Fruit fly (Drosophila melanogaster): Measurements from ENCODE around the gene CG9588.

DNA sequence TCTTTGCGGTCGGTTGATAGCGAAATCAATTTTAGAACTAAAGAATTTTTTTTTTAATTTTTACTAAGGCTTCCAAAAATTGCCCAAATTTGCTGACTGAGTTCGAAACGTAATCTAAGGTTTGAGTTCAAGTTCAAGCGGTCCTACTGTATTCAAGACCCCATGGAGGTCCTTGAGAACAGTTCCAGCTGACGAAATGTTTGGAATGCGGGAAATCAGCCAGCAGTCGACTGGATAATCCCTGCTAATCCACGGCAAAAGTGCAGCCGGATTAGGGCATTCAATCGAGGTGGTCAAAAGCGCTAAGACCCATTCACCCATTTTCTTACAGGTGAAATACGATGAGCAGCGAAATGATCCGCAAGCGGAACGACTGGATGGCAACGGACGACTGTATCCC, 24.3 kb upstream of the CG9588 start, which contains the start of gene f-cup:
- no peak for TF ChIP-seq psq (optimal IDR thresholded peaks at IDR 0.05)
- no peak for TF ChIP-seq EcR (GFP tag; optimal IDR thresholded peaks at IDR 0.05)
- TF ChIP-seq usp (GFP tag; optimal IDR thresholded peaks at IDR 0.05) = no peak
- TF ChIP-seq CG8478 (optimal IDR thresholded peaks at IDR 0.05) = no peak
- no peak for TF ChIP-seq pan (optimal IDR thresholded peaks at IDR 0.05)
